Worm (Caenorhabditis elegans): ENCODE measurements around the gene C18B2.2.

ce11 chrX:3611740-3612139 lies 11.5 kb upstream of the C18B2.2 start:
- no peak for TF ChIP-seq F13C5.2 (tag; optimal IDR thresholded peaks at IDR 0.05)
- no peak for TF ChIP-seq B0310.2 (tag; optimal IDR thresholded peaks at IDR 0.05)
- no peak for TF ChIP-seq pes-1 (GFP tag; IDR thresholded peaks at IDR 0.05)
